Worm (Caenorhabditis elegans) whole organism, L4 larva: Measurements from ENCODE around the gene C40A11.6.

Experiments used
- F26F4.8 ChIP-seq: fragments of 200-800 bp; sonication (Bioruptor generic); conservative IDR thresholded peaks from 2 replicates; pipeline ENCODE4 v1.3.6; 2022; ENCODE audit warnings: missing genetic modification characterization, missing compliant biosample characterization
- ZK337.2 ChIP-seq: fragments of 200-800 bp; sonication (Bioruptor generic); IDR thresholded peaks from 2 replicates; pipeline ENCODE4 v1.3.6; 2022; ENCODE audit warnings: missing genetic modification reagents, missing genetic modification characterization, missing compliant biosample characterization
- ZK546.5 ChIP-seq, 2 experiments: sonication (generic microtip); optimal IDR thresholded peaks; 2 replicates each; lab custom pipeline; 2017; ENCODE audit warnings: missing biosample characterization in 2 of 2, missing genetic modification characterization in 2 of 2
- ama-1 ChIP-seq: fragments of 150-350 bp; optimal IDR thresholded peaks from 2 replicates; lab custom pipeline; 2014; ENCODE audit warnings: inconsistent platforms, mixed read lengths
- duxl-1 ChIP-seq: sonication (generic microtip); optimal IDR thresholded peaks from 2 replicates; lab custom pipeline; 2016; ENCODE audit warnings: mild to moderate bottlenecking, missing genetic modification characterization, moderate library complexity, missing compliant biosample characterization; ENCODE audit not compliant: poor library complexity
- fos-1 ChIP-seq: fragments of 150-350 bp; optimal IDR thresholded peaks from 2 replicates; lab custom pipeline; 2014; ENCODE audit warnings: missing biosample characterization, missing genetic modification characterization
- nhr-11 ChIP-seq: fragments of 150-350 bp; optimal IDR thresholded peaks from 2 replicates; lab custom pipeline; 2014; ENCODE audit warnings: missing biosample characterization, missing genetic modification characterization
- nhr-6 ChIP-seq: fragments of 150-350 bp; optimal IDR thresholded peaks from 2 replicates; lab custom pipeline; 2014; ENCODE audit warnings: missing biosample characterization, missing genetic modification characterization
- nhr-77 ChIP-seq: fragments of 150-350 bp; optimal IDR thresholded peaks from 2 replicates; lab custom pipeline; 2014; ENCODE audit warnings: missing biosample characterization, missing genetic modification characterization
- pqm-1 ChIP-seq: sonication (generic microtip); optimal IDR thresholded peaks from 2 replicates; lab custom pipeline; 2017; ENCODE audit warnings: missing biosample characterization, missing genetic modification characterization
- snpc-4 ChIP-seq: fragments of 150-350 bp; optimal IDR thresholded peaks from 2 replicates; lab custom pipeline; 2014; ENCODE audit warnings: missing biosample characterization, missing genetic modification characterization
- unc-130 ChIP-seq: sonication (generic microtip); optimal IDR thresholded peaks from 2 replicates; lab custom pipeline; 2016; ENCODE audit warnings: missing genetic modification reagents, missing genetic modification characterization, missing compliant biosample characterization
- unc-62 ChIP-seq, 3 experiments: fragments of 150-350 bp in 1 of 3; sonication (generic microtip); optimal IDR thresholded peaks in 2 of 3; peaks in 1 of 3; 1 replicate in 1 of 3; 2 replicates in 2 of 3; lab custom pipeline; 2014 to 2017; ENCODE audit warnings: missing biosample characterization in 3 of 3, missing genetic modification characterization in 3 of 3, missing genetic modification reagents in 3 of 3, missing genotype in 1 of 3
- ztf-7 ChIP-seq: fragments of 150-350 bp; optimal IDR thresholded peaks from 2 replicates; lab custom pipeline; 2014; ENCODE audit warnings: missing biosample characterization, missing genetic modification characterization

- TF ChIP-seq ZK546.5 (tag; optimal IDR thresholded peaks at IDR 0.05; lab: Kevin White, UChicago) (no peak), F26F4.8 (no peak), fos-1 (tag; lab: Kevin White, UChicago) (no peak), nhr-11 (no peak), nhr-77 (no peak), ztf-7 (no peak), unc-130 (GFP tag; lab: Kevin White, UChicago) (no peak), ama-1 (no peak), duxl-1 (tag; lab: Kevin White, UChicago) (no peak), unc-62 (GFP tag; optimal IDR thresholded peaks at IDR 0.05 in 1 of 2; lab: Kevin White, UChicago) (no peak), unc-62 (tag; optimal IDR thresholded peaks at IDR 0.05; lab: Kevin White, UChicago) (no peak), ZK337.2 (GFP tag; lab: Robert Waterston, UW) (no peak), pqm-1 (tag; lab: Kevin White, UChicago) (no peak), snpc-4 (tag; lab: Kevin White, UChicago) (no peak), nhr-6 (tag; lab: Kevin White, UChicago) (no peak)
Observed at ce11 chrII:2145566-2145965, at the start of gene C40A11.6.
